Fruit fly (Drosophila melanogaster) whole organism, embryonic: ENCODE data around the gene Vsx1.
A peak's percentile ranks its signal among the peaks of the same experiment; 100 is the strongest.

Source experiments
- Atf-2 ChIP-seq: fragments of 200-800 bp; sonication (Bioruptor generic); optimal IDR thresholded peaks from 2 replicates; lab custom pipeline; 2016; ENCODE audit warnings: missing biosample characterization, missing genetic modification characterization
- BEAF-32 ChIP-seq: fragments of 200-800 bp; sonication (Bioruptor generic); optimal IDR thresholded peaks from 3 replicates; lab custom pipeline; 2017; ENCODE audit warnings: missing biosample characterization, missing genetic modification characterization, mild to moderate bottlenecking, moderate library complexity, missing genetic modification reagents
- Blimp-1 ChIP-seq: fragments of 200-800 bp; sonication (Bioruptor generic); optimal IDR thresholded peaks from 3 replicates; lab custom pipeline; 2018; ENCODE audit warnings: missing biosample characterization, missing genetic modification characterization, mild to moderate bottlenecking, moderate library complexity, missing genetic modification reagents
- CG10543 ChIP-seq: fragments of 200-800 bp; sonication (Bioruptor generic); optimal IDR thresholded peaks from 3 replicates; lab custom pipeline; 2017; ENCODE audit warnings: missing biosample characterization, mild to moderate bottlenecking, missing genetic modification characterization, moderate library complexity
- CG11560 ChIP-seq: fragments of 200-800 bp; sonication (Bioruptor generic); IDR thresholded peaks from 3 replicates; pipeline ENCODE4 v1.3.6; 2022; ENCODE audit warnings: missing biosample characterization, missing genetic modification characterization
- CG12155 ChIP-seq: fragments of 200-800 bp; sonication (Bioruptor generic); optimal IDR thresholded peaks from 3 replicates; lab custom pipeline; 2016; ENCODE audit warnings: missing biosample characterization, missing genetic modification characterization
- CG12659 ChIP-seq: fragments of 200-800 bp; sonication (Bioruptor generic); optimal IDR thresholded peaks from 3 replicates; lab custom pipeline; 2017; ENCODE audit warnings: mild to moderate bottlenecking, missing biosample characterization, missing genetic modification reagents, missing genetic modification characterization
- CG13287 ChIP-seq: fragments of 200-800 bp; sonication (Bioruptor generic); IDR thresholded peaks from 2 replicates; pipeline ENCODE4 v1.3.6; 2022; ENCODE audit warnings: missing biosample characterization, missing genetic modification characterization; ENCODE audit not compliant: partially characterized antibody
- CG16863 ChIP-seq: fragments of 200-800 bp; sonication (Bioruptor generic); optimal IDR thresholded peaks from 3 replicates; lab custom pipeline; 2016; ENCODE audit warnings: missing biosample characterization, missing genetic modification characterization
- CG17385 ChIP-seq: fragments of 200-800 bp; sonication (Bioruptor generic); optimal IDR thresholded peaks from 3 replicates; lab custom pipeline; 2018; ENCODE audit warnings: missing biosample characterization, mild to moderate bottlenecking, missing genetic modification characterization
- CG1792 ChIP-seq: fragments of 200-800 bp; sonication (Bioruptor generic); optimal IDR thresholded peaks from 2 replicates; lab custom pipeline; 2016; ENCODE audit warnings: missing biosample characterization, missing genetic modification characterization
- CG18599 ChIP-seq: fragments of 200-800 bp; sonication (Bioruptor generic); optimal IDR thresholded peaks from 3 replicates; lab custom pipeline; 2017; ENCODE audit warnings: missing biosample characterization, missing genetic modification characterization, mild to moderate bottlenecking, moderate library complexity, missing genetic modification reagents
- CG2875 ChIP-seq: fragments of 200-800 bp; sonication (Bioruptor generic); optimal IDR thresholded peaks from 2 replicates; lab custom pipeline; 2017; ENCODE audit warnings: missing biosample characterization, mild to moderate bottlenecking, missing genetic modification characterization, missing genetic modification reagents
- CG30403 ChIP-seq: fragments of 200-800 bp; sonication (Bioruptor generic); optimal IDR thresholded peaks from 3 replicates; lab custom pipeline; 2016; ENCODE audit warnings: missing biosample characterization, missing genetic modification characterization
- CG4328 ChIP-seq: fragments of 200-800 bp; sonication (Bioruptor generic); optimal IDR thresholded peaks from 3 replicates; lab custom pipeline; 2017; ENCODE audit warnings: missing biosample characterization, missing genetic modification reagents, missing genetic modification characterization
- CG4730 ChIP-seq: fragments of 200-800 bp; sonication (Bioruptor generic); IDR thresholded peaks from 2 replicates; pipeline ENCODE4 v1.3.6; 2022; ENCODE audit warnings: missing biosample characterization, missing genetic modification characterization
- CG8478 ChIP-seq: fragments of >200 bp; optimal IDR thresholded peaks from 2 replicates; lab custom pipeline; 2018
- CG9437 ChIP-seq: fragments of 200-800 bp; sonication (Bioruptor generic); optimal IDR thresholded peaks from 2 replicates; lab custom pipeline; 2018; ENCODE audit warnings: missing biosample characterization, mild to moderate bottlenecking, missing genetic modification characterization
- CG9609 ChIP-seq: fragments of 200-800 bp; sonication (Bioruptor generic); optimal IDR thresholded peaks from 3 replicates; lab custom pipeline; 2016; ENCODE audit warnings: missing biosample characterization, missing genetic modification characterization
- CG9932 ChIP-seq: fragments of 200-800 bp; sonication (Bioruptor generic); IDR thresholded peaks from 2 replicates; pipeline ENCODE4 v1.3.6; 2022; ENCODE audit warnings: missing biosample characterization, missing genetic modification characterization
- Chrac-16 ChIP-seq: fragments of 200-800 bp; sonication (Bioruptor generic); optimal IDR thresholded peaks from 3 replicates; lab custom pipeline; 2016; ENCODE audit warnings: missing biosample characterization, missing genetic modification characterization
- D19A ChIP-seq: fragments of 200-800 bp; optimal IDR thresholded peaks from 3 replicates; lab custom pipeline; 2019; ENCODE audit warnings: missing biosample characterization, mild to moderate bottlenecking, missing genetic modification characterization, moderate library complexity
- Dad ChIP-seq: fragments of 200-800 bp; sonication (Bioruptor generic); optimal IDR thresholded peaks from 3 replicates; lab custom pipeline; 2016; ENCODE audit warnings: missing biosample characterization, missing genetic modification characterization
- Dbx ChIP-seq: fragments of 200-800 bp; sonication (Bioruptor generic); IDR thresholded peaks from 3 replicates; pipeline ENCODE4 v1.3.6; 2022; ENCODE audit warnings: missing biosample characterization, missing genetic modification characterization
- Deaf1 ChIP-seq: fragments of 200-800 bp; optimal IDR thresholded peaks from 3 replicates; lab custom pipeline; 2019; ENCODE audit warnings: missing biosample characterization, mild to moderate bottlenecking, missing genetic modification characterization, moderate library complexity
- E2f2 ChIP-seq: fragments of 200-800 bp; sonication (Bioruptor generic); IDR thresholded peaks from 2 replicates; pipeline ENCODE4 v1.3.6; 2022; ENCODE audit warnings: missing biosample characterization, missing genetic modification characterization
- Ets65A ChIP-seq: fragments of 200-800 bp; sonication (Bioruptor generic); peaks from one replicate; lab custom pipeline; 2016; ENCODE audit warnings: missing biosample characterization, missing genetic modification characterization
- Gsc ChIP-seq: fragments of 200-800 bp; sonication (Bioruptor generic); IDR thresholded peaks from 2 replicates; pipeline ENCODE4 v1.3.6; 2022; ENCODE audit warnings: missing biosample characterization, missing genetic modification characterization
- H2.0 ChIP-seq: fragments of 200-800 bp; sonication (Bioruptor generic); IDR thresholded peaks from 2 replicates; pipeline ENCODE4 v1.3.6; 2022; ENCODE audit warnings: missing biosample characterization, missing genetic modification characterization
- HLH3B ChIP-seq: fragments of 200-800 bp; sonication (Bioruptor generic); IDR thresholded peaks from 2 replicates; pipeline ENCODE4 v1.3.6; 2022; ENCODE audit warnings: missing biosample characterization, missing genetic modification characterization
- HLHmδ ChIP-seq: fragments of 200-800 bp; sonication (Bioruptor generic); optimal IDR thresholded peaks from 2 replicates; lab custom pipeline; 2018; ENCODE audit warnings: missing biosample characterization, mild to moderate bottlenecking, missing genetic modification characterization, moderate library complexity
- Hey ChIP-seq: fragments of 200-800 bp; sonication (Bioruptor generic); optimal IDR thresholded peaks from 3 replicates; lab custom pipeline; 2018; ENCODE audit warnings: missing biosample characterization, mild to moderate bottlenecking, missing genetic modification characterization
- Jarid2 ChIP-seq: fragments of 200-800 bp; sonication (Bioruptor generic); optimal IDR thresholded peaks from 3 replicates; lab custom pipeline; 2017; ENCODE audit warnings: mild to moderate bottlenecking, missing biosample characterization, missing genetic modification reagents, missing genetic modification characterization
- Nf-YB ChIP-seq: fragments of 200-800 bp; sonication (Bioruptor generic); optimal IDR thresholded peaks from 3 replicates; lab custom pipeline; 2019; ENCODE audit warnings: missing biosample characterization, mild to moderate bottlenecking, missing genetic modification characterization, moderate library complexity
- PHDP ChIP-seq: fragments of 200-800 bp; sonication (Bioruptor generic); optimal IDR thresholded peaks from 3 replicates; lab custom pipeline; 2018; ENCODE audit warnings: missing biosample characterization, mild to moderate bottlenecking, missing genetic modification characterization, moderate library complexity
- Spps ChIP-seq: fragments of 200-800 bp; sonication (Bioruptor generic); optimal IDR thresholded peaks from 2 replicates; lab custom pipeline; 2018; ENCODE audit warnings: missing biosample characterization, mild to moderate bottlenecking, missing genetic modification characterization
- ac ChIP-seq: fragments of 200-800 bp; sonication (Bioruptor generic); optimal IDR thresholded peaks from 3 replicates; lab custom pipeline; 2017; ENCODE audit warnings: missing biosample characterization, mild to moderate bottlenecking, missing genetic modification characterization
- ara ChIP-seq: fragments of 200-800 bp; sonication (Bioruptor generic); IDR thresholded peaks from 2 replicates; pipeline ENCODE4 v1.3.6; 2022; ENCODE audit warnings: missing biosample characterization, missing genetic modification characterization
- chm ChIP-seq: fragments of 200-800 bp; sonication (Bioruptor generic); IDR thresholded peaks from 2 replicates; pipeline ENCODE4 v1.3.6; 2022; ENCODE audit warnings: missing biosample characterization, missing genetic modification characterization
- grn ChIP-seq: fragments of 200-800 bp; sonication (Bioruptor generic); optimal IDR thresholded peaks from 3 replicates; lab custom pipeline; 2017; ENCODE audit warnings: missing biosample characterization, missing genetic modification characterization
- hbn ChIP-seq: fragments of 200-800 bp; sonication (Bioruptor generic); IDR thresholded peaks from 2 replicates; pipeline ENCODE4 v1.3.6; 2022; ENCODE audit warnings: missing biosample characterization, missing genetic modification characterization; ENCODE audit not compliant: partially characterized antibody
- odd ChIP-seq: fragments of 200-800 bp; sonication (Bioruptor generic); optimal IDR thresholded peaks from 2 replicates; lab custom pipeline; 2017; ENCODE audit warnings: missing biosample characterization, mild to moderate bottlenecking, missing genetic modification characterization
- onecut ChIP-seq: fragments of 200-800 bp; sonication (Bioruptor generic); IDR thresholded peaks from 2 replicates; pipeline ENCODE4 v1.3.6; 2022; ENCODE audit warnings: missing biosample characterization, missing genetic modification characterization
- otp ChIP-seq: fragments of 200-800 bp; sonication (Bioruptor generic); IDR thresholded peaks from 3 replicates; pipeline ENCODE4, ENCODE4 v1.3.6; 2022; ENCODE audit warnings: missing biosample characterization, missing genetic modification characterization
- ro ChIP-seq: fragments of 200-800 bp; sonication (Bioruptor generic); IDR thresholded peaks from 2 replicates; pipeline ENCODE4 v1.3.6; 2022; ENCODE audit warnings: missing biosample characterization, missing genetic modification characterization
- row ChIP-seq: fragments of 200-800 bp; sonication (Bioruptor generic); IDR thresholded peaks from 3 replicates; pipeline ENCODE4 v1.3.6; 2022; ENCODE audit warnings: missing biosample characterization, missing genetic modification characterization
- sd ChIP-seq: fragments of 200-800 bp; sonication (Bioruptor generic); optimal IDR thresholded peaks from 3 replicates; lab custom pipeline; 2018; ENCODE audit warnings: missing biosample characterization, mild to moderate bottlenecking, missing genetic modification characterization, moderate library complexity
- sens ChIP-seq: fragments of 200-800 bp; sonication (Bioruptor generic); peaks from one replicate; lab custom pipeline; 2016; ENCODE audit warnings: missing biosample characterization, missing genetic modification characterization
- sisA ChIP-seq: fragments of 200-800 bp; sonication (Bioruptor generic); IDR thresholded peaks from 2 replicates; pipeline ENCODE4 v1.3.6; 2022; ENCODE audit warnings: missing biosample characterization, missing genetic modification characterization
- tup ChIP-seq: fragments of 200-800 bp; sonication (Bioruptor generic); optimal IDR thresholded peaks from 2 replicates; lab custom pipeline; 2016; ENCODE audit warnings: missing biosample characterization, mild to moderate bottlenecking, missing genetic modification characterization, moderate library complexity
- wdn ChIP-seq: fragments of 200-800 bp; sonication (Bioruptor generic); IDR thresholded peaks from 2 replicates; pipeline ENCODE4 v1.3.6; 2022; ENCODE audit warnings: missing biosample characterization, missing genetic modification characterization
- wek ChIP-seq: fragments of 200-800 bp; sonication (Bioruptor generic); optimal IDR thresholded peaks from 3 replicates; lab custom pipeline; 2018; ENCODE audit warnings: missing biosample characterization, mild to moderate bottlenecking, missing genetic modification characterization, moderate library complexity

The Vsx1 gene

DNA sequence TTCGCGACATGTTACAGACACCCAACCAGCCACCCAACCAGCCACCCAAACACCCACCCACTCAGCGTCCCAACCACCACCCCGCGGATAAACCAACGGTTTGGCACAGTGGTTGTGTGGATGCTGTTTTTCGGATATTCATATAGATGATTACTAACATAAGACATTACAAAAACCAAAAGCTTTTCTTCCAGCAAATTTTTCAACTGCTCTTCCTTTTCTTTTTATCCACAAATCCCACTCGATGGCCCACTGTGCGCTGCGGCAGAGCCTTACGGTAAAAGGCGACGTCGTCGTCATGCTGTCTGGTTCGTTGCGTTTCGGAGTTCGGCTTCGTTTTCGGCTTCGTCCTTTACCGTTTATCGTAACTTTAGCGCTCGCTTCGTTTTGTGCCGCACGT is 44.5 kb downstream of the Vsx1 start (continued):
- peak; percentile 11 for TF ChIP-seq Spps (tag; lab: Kevin White, UChicago)
- TF ChIP-seq HLH3B, result peak; percentile 78
- TF ChIP-seq CG16863 (GFP tag; lab: Kevin White, UChicago), result peak; percentile 51
- no peak for TF ChIP-seq Nf-YB (GFP tag; lab: Kevin White, UChicago)
- TF ChIP-seq hbn (GFP tag; lab: Robert Waterston, UW), result no peak
- TF ChIP-seq Deaf1 (tag; lab: Kevin White, UChicago), result peak; percentile 87
- peak; percentile 47; the same call in 1 of the 2 replicates for TF ChIP-seq H2.0
- peak; percentile 9 for TF ChIP-seq D19A (tag; lab: Kevin White, UChicago)
- TF ChIP-seq otp (GFP tag; lab: Robert Waterston, UW), result peak; percentile 79; the same call in 2 of the 3 replicates
- TF ChIP-seq CG4328, result no peak
- TF ChIP-seq Jarid2 (GFP tag; lab: Kevin White, UChicago), result no peak
- TF ChIP-seq Blimp-1 (GFP tag; lab: Kevin White, UChicago), result no peak
- TF ChIP-seq CG9932, result peak; percentile 63
- TF ChIP-seq CG17385, result peak; percentile 18
- no peak for TF ChIP-seq CG8478 (lab: Kevin White, UChicago)
- peak; percentile 52 for TF ChIP-seq CG9609 (GFP tag; lab: Kevin White, UChicago)
- TF ChIP-seq Hey, result no peak
- peak; percentile 35 for TF ChIP-seq CG12659 (GFP tag; lab: Kevin White, UChicago)
- TF ChIP-seq CG13287 (GFP tag; lab: Robert Waterston, UW), result no peak
- no peak for TF ChIP-seq wek
- TF ChIP-seq CG18599, result peak; percentile 88
- TF ChIP-seq Dbx (GFP tag; lab: Robert Waterston, UW), result peak; percentile 80
- no peak for TF ChIP-seq CG10543 (GFP tag; lab: Kevin White, UChicago)
- TF ChIP-seq Gsc (GFP tag; lab: Robert Waterston, UW), result peak; percentile 22; the same call in 1 of the 2 replicates
- TF ChIP-seq CG11560 (tag; lab: Robert Waterston, UW), result no peak
- no peak for TF ChIP-seq sd (tag; lab: Kevin White, UChicago)
- TF ChIP-seq tup (GFP tag; lab: Kevin White, UChicago), result peak; percentile 9
- TF ChIP-seq Chrac-16, result no peak
- no peak for TF ChIP-seq grn
- no peak for TF ChIP-seq HLHmδ
- TF ChIP-seq row (GFP tag; lab: Robert Waterston, UW), result peak; percentile 82
- peak; percentile 10 for TF ChIP-seq Atf-2 (GFP tag; lab: Kevin White, UChicago)
- TF ChIP-seq CG12155 (GFP tag; lab: Kevin White, UChicago), result peak; percentile 31
- no peak for TF ChIP-seq ac (GFP tag; lab: Kevin White, UChicago)
- TF ChIP-seq CG9437 (GFP tag; lab: Kevin White, UChicago), result no peak
- TF ChIP-seq chm, result peak; percentile 69
- no peak for TF ChIP-seq wdn
- TF ChIP-seq ara, result peak; percentile 78
- TF ChIP-seq sisA (GFP tag; lab: Robert Waterston, UW), result peak; percentile 61
- peak; percentile 13 for TF ChIP-seq CG1792 (GFP tag; lab: Kevin White, UChicago)
- no peak for TF ChIP-seq Dad (GFP tag; lab: Kevin White, UChicago)
- TF ChIP-seq sens (GFP tag; lab: Kevin White, UChicago), result peak; percentile 47
- no peak for TF ChIP-seq odd (GFP tag; lab: Kevin White, UChicago)
- peak; percentile 28 for TF ChIP-seq CG30403 (GFP tag; lab: Kevin White, UChicago)
- peak; percentile 20; the same call in 1 of the 2 replicates for TF ChIP-seq E2f2
- peak; percentile 64 for TF ChIP-seq onecut
- no peak for TF ChIP-seq CG2875 (GFP tag; lab: Kevin White, UChicago)
- TF ChIP-seq CG4730 (GFP tag; lab: Robert Waterston, UW), result peak; percentile 40; the same call in 1 of the 2 replicates
- peak; percentile 80 for TF ChIP-seq Ets65A
- peak; percentile 56 for TF ChIP-seq PHDP (tag; lab: Kevin White, UChicago)
- TF ChIP-seq BEAF-32, result no peak
- no peak for TF ChIP-seq ro (GFP tag; lab: Robert Waterston, UW)
